Worm (Caenorhabditis elegans) whole organism, young adult: ENCODE data around the gene D1086.8.
A peak's percentile ranks its signal among the peaks of the same experiment; 100 is the strongest.

ENCODE experiments used
- B0261.1 ChIP-seq: sonication (generic microtip); optimal IDR thresholded peaks from 2 replicates; lab custom pipeline; 2016; ENCODE audit warnings: mild to moderate bottlenecking, missing genetic modification characterization, moderate library complexity, missing compliant biosample characterization
- F23B12.7 ChIP-seq: sonication (generic microtip); optimal IDR thresholded peaks from 2 replicates; lab custom pipeline; 2017; ENCODE audit warnings: missing genetic modification characterization, mild to moderate bottlenecking, missing compliant biosample characterization, antibody characterized with exemption, moderate library complexity; ENCODE audit not compliant: insufficient read depth
- F33H1.4 ChIP-seq: fragments of 200-800 bp; sonication (Bioruptor generic); IDR thresholded peaks from 2 replicates; pipeline ENCODE4 v1.3.6; 2022; ENCODE audit warnings: missing genetic modification reagents, missing genetic modification characterization, missing compliant biosample characterization
- F49E8.2 ChIP-seq: sonication (generic microtip); optimal IDR thresholded peaks from 3 replicates; lab custom pipeline; 2017; ENCODE audit warnings: missing genetic modification characterization, mild to moderate bottlenecking, missing compliant biosample characterization, antibody characterized with exemption, moderate library complexity; ENCODE audit not compliant: insufficient read depth
- F52B5.7 ChIP-seq: sonication (generic microtip); optimal IDR thresholded peaks from 2 replicates; lab custom pipeline; 2016; ENCODE audit warnings: mild to moderate bottlenecking, missing genetic modification characterization, missing compliant biosample characterization
- F55B11.4 ChIP-seq: sonication (generic microtip); optimal IDR thresholded peaks from 2 replicates; lab custom pipeline; 2016; ENCODE audit warnings: missing compliant biosample characterization, missing genetic modification characterization, borderline replicate concordance; ENCODE audit not compliant: insufficient read depth
- F57C9.4 ChIP-seq: sonication (generic microtip); optimal IDR thresholded peaks from 2 replicates; lab custom pipeline; 2017; ENCODE audit warnings: mild to moderate bottlenecking, missing genetic modification characterization, missing compliant biosample characterization
- T07F8.4 ChIP-seq: sonication (generic microtip); optimal IDR thresholded peaks from 2 replicates; lab custom pipeline; 2016; ENCODE audit warnings: mild to moderate bottlenecking, missing genetic modification characterization, moderate library complexity, missing compliant biosample characterization
- Y56A3A.18 ChIP-seq: fragments of 200-800 bp; sonication (Bioruptor generic); IDR thresholded peaks from 2 replicates; pipeline ENCODE4 v1.3.6; 2022; ENCODE audit warnings: missing genetic modification reagents, missing genetic modification characterization, missing compliant biosample characterization
- Y95B8A.8 ChIP-seq: fragments of 200-800 bp; sonication (Bioruptor generic); IDR thresholded peaks from 2 replicates; pipeline ENCODE4 v1.3.6; 2022; ENCODE audit warnings: missing genetic modification reagents, missing genetic modification characterization, missing compliant biosample characterization
- akir-1 ChIP-seq: fragments of 200-800 bp; sonication (Bioruptor generic); optimal IDR thresholded peaks from 2 replicates; lab custom pipeline; 2018; ENCODE audit warnings: mild to moderate bottlenecking, missing genetic modification characterization, moderate library complexity, missing compliant biosample characterization
- aptf-2 ChIP-seq: fragments of 200-800 bp; sonication (Bioruptor generic); conservative IDR thresholded peaks from 2 replicates; pipeline ENCODE4 v1.3.6; 2022; ENCODE audit warnings: missing genetic modification reagents, missing genetic modification characterization, missing compliant biosample characterization
- attf-6 ChIP-seq: fragments of 200-800 bp; sonication (Bioruptor generic); IDR thresholded peaks from 2 replicates; pipeline ENCODE4 v1.3.6; 2022; ENCODE audit warnings: missing genetic modification reagents, missing genetic modification characterization, missing compliant biosample characterization
- cebp-1 ChIP-seq, 2 experiments: fragments of 200-800 bp in 1 of 2; sonication (Bioruptor generic) in 1 of 2; sonication (generic microtip) in 1 of 2; IDR thresholded peaks in 1 of 2; optimal IDR thresholded peaks in 1 of 2; 2 replicates each; pipeline versions ENCODE4 v1.3.6 to Lab custom; 2017 to 2022; ENCODE audit warnings: missing compliant biosample characterization in 2 of 2, missing genetic modification characterization in 2 of 2, mild to moderate bottlenecking in 1 of 2, missing genetic modification reagents in 1 of 2, moderate library complexity in 1 of 2
- cebp-2 ChIP-seq: fragments of 200-800 bp; sonication (Bioruptor generic); IDR thresholded peaks from 2 replicates; pipeline ENCODE4 v1.3.6; 2022; ENCODE audit warnings: missing genetic modification characterization, missing compliant biosample characterization
- ceh-100 ChIP-seq: fragments of 200-800 bp; sonication (Bioruptor generic); IDR thresholded peaks from 2 replicates; pipeline ENCODE4 v1.3.6; 2022; ENCODE audit warnings: missing genetic modification reagents, missing genetic modification characterization, missing compliant biosample characterization
- dox-1 ChIP-seq: fragments of 200-800 bp; sonication (Bioruptor generic); IDR thresholded peaks from 2 replicates; pipeline ENCODE4 v1.3.6; 2022; ENCODE audit warnings: missing genetic modification reagents, missing genetic modification characterization, missing compliant biosample characterization
- efl-1 ChIP-seq: fragments of 150-350 bp; optimal IDR thresholded peaks from 2 replicates; lab custom pipeline; 2014; ENCODE audit warnings: missing biosample characterization, missing genetic modification reagents, missing genetic modification characterization
- egl-18 ChIP-seq: fragments of 200-800 bp; sonication (Bioruptor generic); IDR thresholded peaks from 2 replicates; pipeline ENCODE4 v1.3.6; 2022; ENCODE audit warnings: missing genetic modification reagents, missing genetic modification characterization, missing compliant biosample characterization
- egl-44 ChIP-seq: fragments of 200-800 bp; sonication (Bioruptor generic); IDR thresholded peaks from 2 replicates; pipeline ENCODE4 v1.3.6; 2022; ENCODE audit warnings: missing genetic modification reagents, missing genetic modification characterization, missing compliant biosample characterization
- him-1 ChIP-seq: sonication (generic microtip); optimal IDR thresholded peaks from 2 replicates; lab custom pipeline; 2016; ENCODE audit warnings: missing genotype, missing genetic modification reagents, missing genetic modification characterization, missing compliant biosample characterization
- lin-54 ChIP-seq: fragments of 200-800 bp; sonication (Bioruptor generic); optimal IDR thresholded peaks from 2 replicates; lab custom pipeline; 2018; ENCODE audit warnings: mild to moderate bottlenecking, missing genetic modification characterization, missing compliant biosample characterization
- mcd-1 ChIP-seq: fragments of 200-800 bp; sonication (Bioruptor generic); IDR thresholded peaks from 2 replicates; pipeline ENCODE4 v1.3.6; 2022; ENCODE audit warnings: missing genetic modification reagents, missing genetic modification characterization, missing compliant biosample characterization
- nfyb-1 ChIP-seq: fragments of 200-800 bp; sonication (Bioruptor generic); IDR thresholded peaks from 2 replicates; pipeline ENCODE4 v1.3.6; 2022; ENCODE audit warnings: missing genetic modification reagents, missing genetic modification characterization, missing compliant biosample characterization
- nhr-120 ChIP-seq: fragments of 200-800 bp; sonication (Bioruptor generic); IDR thresholded peaks from 2 replicates; pipeline ENCODE4 v1.3.6; 2022; ENCODE audit warnings: missing genetic modification characterization, missing compliant biosample characterization
- nhr-179 ChIP-seq: sonication (generic microtip); optimal IDR thresholded peaks from 2 replicates; lab custom pipeline; 2016; ENCODE audit warnings: mild to moderate bottlenecking, missing genetic modification characterization, missing compliant biosample characterization
- nhr-27 ChIP-seq: fragments of 200-800 bp; sonication (Bioruptor generic); optimal IDR thresholded peaks from 2 replicates; lab custom pipeline; 2018; ENCODE audit warnings: mild to moderate bottlenecking, missing genetic modification characterization, moderate library complexity, missing compliant biosample characterization
- nhr-80 ChIP-seq: sonication (generic microtip); optimal IDR thresholded peaks from 2 replicates; lab custom pipeline; 2016; ENCODE audit warnings: missing genetic modification characterization, missing compliant biosample characterization
- nhr-90 ChIP-seq: sonication (generic microtip); optimal IDR thresholded peaks from 2 replicates; lab custom pipeline; 2016; ENCODE audit warnings: missing genotype, mild to moderate bottlenecking, missing genetic modification characterization, missing compliant biosample characterization
- pbrm-1 ChIP-seq: fragments of 200-800 bp; sonication (Bioruptor generic); IDR thresholded peaks from 2 replicates; pipeline ENCODE4 v1.3.6; 2022; ENCODE audit warnings: missing genetic modification reagents, missing genetic modification characterization, missing compliant biosample characterization
- pha-4 ChIP-seq: fragments of 150-350 bp; sonication (generic microtip); optimal IDR thresholded peaks from 2 replicates; lab custom pipeline; 2014; ENCODE audit warnings: missing biosample characterization, missing genetic modification reagents, missing genetic modification characterization
- rec-8 ChIP-seq, 2 experiments: sonication (generic microtip); optimal IDR thresholded peaks; 2 replicates each; lab custom pipeline; 2016; ENCODE audit warnings: mild to moderate bottlenecking in 2 of 2, missing genetic modification characterization in 2 of 2, missing genetic modification reagents in 2 of 2, missing genotype in 2 of 2, missing biosample characterization in 1 of 2, missing compliant biosample characterization in 1 of 2, moderate library complexity in 1 of 2
- snpc-1.1 ChIP-seq: sonication (generic microtip); optimal IDR thresholded peaks from 2 replicates; lab custom pipeline; 2017; ENCODE audit warnings: missing genetic modification characterization, mild to moderate bottlenecking, missing compliant biosample characterization, antibody characterized with exemption, moderate library complexity, missing genotype, missing genetic modification reagents; ENCODE audit not compliant: insufficient read depth
- snpc-4 ChIP-seq, 5 experiments: fragments of 150-350 bp in 1 of 5; sonication (generic microtip) in 4 of 5; optimal IDR thresholded peaks; 2 replicates each; lab custom pipeline; 2014 to 2018; ENCODE audit warnings: missing genetic modification characterization in 5 of 5, missing biosample characterization in 3 of 5, antibody characterized with exemption in 2 of 5, mild to moderate bottlenecking in 2 of 5, missing compliant biosample characterization in 2 of 5, missing genotype in 2 of 5, moderate library complexity in 2 of 5, missing genetic modification reagents in 1 of 5
- somi-1 ChIP-seq: fragments of 200-800 bp; sonication (Bioruptor generic); optimal IDR thresholded peaks from 2 replicates; lab custom pipeline; 2018; ENCODE audit warnings: mild to moderate bottlenecking, missing genetic modification characterization, missing compliant biosample characterization
- sptf-2 ChIP-seq: fragments of 200-800 bp; sonication (Bioruptor generic); optimal IDR thresholded peaks from 2 replicates; lab custom pipeline; 2018; ENCODE audit warnings: mild to moderate bottlenecking, missing genetic modification characterization, missing compliant biosample characterization
- tlf-1 ChIP-seq: fragments of 200-800 bp; sonication (Bioruptor generic); optimal IDR thresholded peaks from 2 replicates; lab custom pipeline; 2018; ENCODE audit warnings: mild to moderate bottlenecking, missing genetic modification characterization, missing compliant biosample characterization
- xnd-1 ChIP-seq: sonication (generic microtip); optimal IDR thresholded peaks from 2 replicates; lab custom pipeline; 2016; ENCODE audit warnings: missing genotype, missing genetic modification reagents, missing genetic modification characterization, missing compliant biosample characterization
- ztf-25 ChIP-seq: fragments of 200-800 bp; sonication (Bioruptor generic); IDR thresholded peaks from 2 replicates; pipeline ENCODE4 v1.3.6; 2022; ENCODE audit warnings: missing genetic modification reagents, missing genetic modification characterization, missing compliant biosample characterization
- ztf-26 ChIP-seq: sonication (generic microtip); optimal IDR thresholded peaks from 2 replicates; lab custom pipeline; 2017; ENCODE audit warnings: missing genetic modification characterization, missing compliant biosample characterization
- ztf-6 ChIP-seq: fragments of 200-800 bp; sonication (Bioruptor generic); IDR thresholded peaks from 2 replicates; pipeline ENCODE4 v1.3.6; 2022; ENCODE audit warnings: missing genetic modification reagents, missing genetic modification characterization, missing compliant biosample characterization

The D1086.8 gene

ce11 chrV:14094953-14095352 is 1.0 kb downstream of the D1086.8 start:
- TF ChIP-seq dox-1 (GFP tag; lab: Robert Waterston, UW), result no peak
- no peak for TF ChIP-seq pbrm-1
- TF ChIP-seq efl-1 (GFP tag; lab: Kevin White, UChicago), result no peak
- no peak for TF ChIP-seq ztf-6 (GFP tag; lab: Robert Waterston, UW)
- no peak for TF ChIP-seq nhr-80 (tag; lab: Kevin White, UChicago)
- no peak for TF ChIP-seq lin-54

ce11 chrV:14097358-14097757 is 3.5 kb downstream of the D1086.8 start:
- no peak for TF ChIP-seq egl-18 (GFP tag; lab: Robert Waterston, UW)
- peak; percentile 78 for TF ChIP-seq snpc-1.1
- TF ChIP-seq snpc-4 (GFP tag; optimal IDR thresholded peaks at IDR 0.05; lab: Kevin White, UChicago), result peak; percentile 10
- peak in 2 of 4 experiments; percentile 77 to 79 for TF ChIP-seq snpc-4 (tag; optimal IDR thresholded peaks at IDR 0.05; lab: Kevin White, UChicago)

ce11 chrV:14098519-14098918 is 4.6 kb downstream of the D1086.8 start, which contains the start of the genes D1086.2 and D1086.1:
Gene D1086.2, minus strand, starts transcription at chrV:14098668.
Gene D1086.1, plus strand, starts transcription at chrV:14098858.
- TF ChIP-seq F23B12.7 (tag; lab: Kevin White, UChicago), result no peak
- TF ChIP-seq tlf-1, result no peak
- TF ChIP-seq somi-1, result no peak
- TF ChIP-seq ztf-6 (GFP tag; lab: Robert Waterston, UW), result no peak
- TF ChIP-seq ceh-100, result no peak
- no peak for TF ChIP-seq rec-8 (tag; optimal IDR thresholded peaks at IDR 0.05; lab: Kevin White, UChicago)
- TF ChIP-seq nhr-90 (tag; lab: Kevin White, UChicago), result no peak
- TF ChIP-seq Y95B8A.8 (GFP tag; lab: Robert Waterston, UW), result no peak
- no peak for TF ChIP-seq nfyb-1 (GFP tag; lab: Robert Waterston, UW)
- TF ChIP-seq him-1, result no peak
- TF ChIP-seq T07F8.4, result no peak
- TF ChIP-seq mcd-1 (GFP tag; lab: Robert Waterston, UW), result no peak
- TF ChIP-seq F49E8.2 (tag; lab: Kevin White, UChicago), result no peak
- TF ChIP-seq pha-4 (tag; lab: Kevin White, UChicago), result no peak
- no peak for TF ChIP-seq Y56A3A.18 (GFP tag; lab: Robert Waterston, UW)
- no peak for TF ChIP-seq cebp-2
- no peak for TF ChIP-seq pbrm-1
- no peak for TF ChIP-seq nhr-27 (tag; lab: Kevin White, UChicago)
- TF ChIP-seq F33H1.4 (GFP tag; lab: Robert Waterston, UW), result no peak
- no peak for TF ChIP-seq cebp-1 (GFP tag; IDR thresholded peaks at IDR 0.05; lab: Robert Waterston, UW)
- no peak for TF ChIP-seq cebp-1 (tag; optimal IDR thresholded peaks at IDR 0.05; lab: Kevin White, UChicago)

- no peak for TF ChIP-seq xnd-1 (tag; lab: Kevin White, UChicago)
- TF ChIP-seq F57C9.4 (tag; lab: Kevin White, UChicago), result no peak
- no peak for TF ChIP-seq egl-44
- TF ChIP-seq ztf-25 (GFP tag; lab: Robert Waterston, UW), result no peak
- TF ChIP-seq akir-1 (GFP tag; lab: Kevin White, UChicago), result no peak
- no peak for TF ChIP-seq nhr-179 (tag; lab: Kevin White, UChicago)
- TF ChIP-seq nfyb-1 (GFP tag; lab: Robert Waterston, UW), result no peak
- no peak for TF ChIP-seq Y95B8A.8 (GFP tag; lab: Robert Waterston, UW)
- no peak for TF ChIP-seq ztf-6 (GFP tag; lab: Robert Waterston, UW)
- no peak for TF ChIP-seq ztf-26 (tag; lab: Kevin White, UChicago)
- TF ChIP-seq nhr-120 (GFP tag; lab: Robert Waterston, UW), result no peak
- no peak for TF ChIP-seq F55B11.4 (tag; lab: Kevin White, UChicago)
- TF ChIP-seq F52B5.7, result no peak
- no peak for TF ChIP-seq B0261.1 (tag; lab: Kevin White, UChicago)
- TF ChIP-seq aptf-2 (GFP tag; lab: Robert Waterston, UW), result no peak
- no peak for TF ChIP-seq attf-6
- TF ChIP-seq sptf-2 (GFP tag; lab: Kevin White, UChicago), result no peak
Observed at ce11 chrV:14100886-14101285, 7.0 kb downstream of the D1086.8 start, which contains the start of gene D1086.12. Gene D1086.12, plus strand, starts transcription at chrV:14101186.
